Worm (Caenorhabditis elegans) whole organism, L2 larva: ENCODE measurements around the gene clec-27.

Experiments
- C34F6.9 ChIP-seq: fragments of 150-350 bp; optimal IDR thresholded peaks from 2 replicates; lab custom pipeline; 2014; ENCODE audit warnings: missing biosample characterization, missing genetic modification characterization
- R02D3.7 ChIP-seq: fragments of 150-350 bp; optimal IDR thresholded peaks from 2 replicates; lab custom pipeline; 2014; ENCODE audit warnings: missing biosample characterization, missing genetic modification characterization
- Y55F3AM.14 ChIP-seq: fragments of 200-800 bp; sonication (Bioruptor generic); optimal IDR thresholded peaks from 2 replicates; lab custom pipeline; 2018; ENCODE audit warnings: mild to moderate bottlenecking, missing genetic modification characterization, missing compliant biosample characterization
- aly-2 ChIP-seq: fragments of 150-350 bp; optimal IDR thresholded peaks from 2 replicates; lab custom pipeline; 2014; ENCODE audit warnings: missing biosample characterization, missing genetic modification characterization
- ama-1 ChIP-seq: fragments of 150-350 bp; optimal IDR thresholded peaks from 2 replicates; lab custom pipeline; 2018; ENCODE audit warnings: inconsistent platforms
- ceh-16 ChIP-seq: fragments of 150-350 bp; optimal IDR thresholded peaks from 2 replicates; lab custom pipeline; 2014; ENCODE audit warnings: missing biosample characterization, missing genetic modification characterization
- dmd-4 ChIP-seq: sonication (generic microtip); optimal IDR thresholded peaks from 2 replicates; lab custom pipeline; 2017; ENCODE audit warnings: missing biosample characterization, missing genetic modification characterization
- egl-27 ChIP-seq: sonication (generic microtip); optimal IDR thresholded peaks from 3 replicates; lab custom pipeline; 2017; ENCODE audit warnings: missing biosample characterization, missing genetic modification reagents, missing genetic modification characterization
- elt-3 ChIP-seq: sonication (generic microtip); optimal IDR thresholded peaks from 2 replicates; lab custom pipeline; 2017; ENCODE audit warnings: missing biosample characterization, missing genetic modification characterization
- fos-1 ChIP-seq: fragments of 150-350 bp; optimal IDR thresholded peaks from 2 replicates; lab custom pipeline; 2014; ENCODE audit warnings: missing biosample characterization, missing genetic modification characterization
- lin-11 ChIP-seq: fragments of 150-350 bp; sonication (generic microtip); optimal IDR thresholded peaks from 2 replicates; lab custom pipeline; 2014; ENCODE audit warnings: missing biosample characterization, missing genetic modification characterization, inconsistent platforms, mixed read lengths
- lin-13 ChIP-seq: fragments of 150-350 bp; optimal IDR thresholded peaks from 2 replicates; lab custom pipeline; 2014; ENCODE audit warnings: missing biosample characterization, missing genetic modification reagents, missing genetic modification characterization
- lin-39 ChIP-seq: fragments of 150-350 bp; optimal IDR thresholded peaks from 2 replicates; lab custom pipeline; 2014; ENCODE audit warnings: missing biosample characterization, missing genetic modification reagents, missing genetic modification characterization
- lsy-2 ChIP-seq, 2 experiments: fragments of 150-350 bp in 1 of 2; sonication (generic microtip) in 1 of 2; optimal IDR thresholded peaks; 2 replicates each; lab custom pipeline; 2014 to 2017; ENCODE audit warnings: missing biosample characterization in 2 of 2, missing genetic modification characterization in 2 of 2
- mab-5 ChIP-seq: fragments of 150-350 bp; optimal IDR thresholded peaks from 2 replicates; lab custom pipeline; 2014; ENCODE audit warnings: missing biosample characterization, missing genetic modification characterization
- mbf-1 ChIP-seq: sonication (generic microtip); optimal IDR thresholded peaks from 2 replicates; lab custom pipeline; 2017; ENCODE audit warnings: missing biosample characterization, missing genetic modification characterization
- mdl-1 ChIP-seq, 2 experiments: fragments of 150-350 bp in 1 of 2; sonication (generic microtip) in 1 of 2; optimal IDR thresholded peaks; 2 replicates each; lab custom pipeline; 2017; ENCODE audit warnings: missing biosample characterization in 2 of 2, missing genetic modification characterization in 2 of 2
- nhr-10 ChIP-seq: sonication (generic microtip); optimal IDR thresholded peaks from 2 replicates; lab custom pipeline; 2017; ENCODE audit warnings: missing biosample characterization, missing genetic modification characterization
- nhr-11 ChIP-seq: fragments of 150-350 bp; optimal IDR thresholded peaks from 2 replicates; lab custom pipeline; 2014; ENCODE audit warnings: missing biosample characterization, missing genetic modification characterization
- nhr-21 ChIP-seq: fragments of 150-350 bp; optimal IDR thresholded peaks from 2 replicates; lab custom pipeline; 2014; ENCODE audit warnings: missing biosample characterization, missing genetic modification characterization
- nhr-237 ChIP-seq: fragments of 150-350 bp; optimal IDR thresholded peaks from 2 replicates; lab custom pipeline; 2014; ENCODE audit warnings: missing biosample characterization, missing genetic modification characterization
- nhr-25 ChIP-seq: fragments of 150-350 bp; sonication (generic microtip); optimal IDR thresholded peaks from 3 replicates; lab custom pipeline; 2014; ENCODE audit warnings: missing biosample characterization, missing genetic modification characterization
- nhr-6 ChIP-seq: fragments of 150-350 bp; optimal IDR thresholded peaks from 2 replicates; lab custom pipeline; 2014; ENCODE audit warnings: missing biosample characterization, missing genetic modification characterization
- peb-1 ChIP-seq: fragments of 150-350 bp; optimal IDR thresholded peaks from 2 replicates; lab custom pipeline; 2014; ENCODE audit warnings: missing biosample characterization, missing genetic modification characterization
- sem-4 ChIP-seq: fragments of 150-350 bp; optimal IDR thresholded peaks from 2 replicates; lab custom pipeline; 2014; ENCODE audit warnings: missing biosample characterization, missing genetic modification reagents, missing genetic modification characterization
- skn-1 ChIP-seq: sonication (generic microtip); optimal IDR thresholded peaks from 2 replicates; lab custom pipeline; 2017; ENCODE audit warnings: missing biosample characterization, missing genetic modification characterization
- sma-3 ChIP-seq: sonication (generic microtip); optimal IDR thresholded peaks from 2 replicates; lab custom pipeline; 2016; ENCODE audit warnings: missing genetic modification reagents, missing genetic modification characterization, missing compliant biosample characterization
- sma-9 ChIP-seq, 2 experiments: fragments of 150-350 bp in 1 of 2; sonication (generic microtip) in 1 of 2; optimal IDR thresholded peaks; 2 replicates each; lab custom pipeline; 2014 to 2016; ENCODE audit warnings: missing genetic modification characterization in 2 of 2, mild to moderate bottlenecking in 1 of 2, missing biosample characterization in 1 of 2, missing compliant biosample characterization in 1 of 2, missing genetic modification reagents in 1 of 2, moderate library complexity in 1 of 2
- unc-55 ChIP-seq: fragments of 150-350 bp; sonication (generic microtip); optimal IDR thresholded peaks from 3 replicates; lab custom pipeline; 2014; ENCODE audit warnings: missing biosample characterization, missing genetic modification reagents, missing genetic modification characterization
- zag-1 ChIP-seq: fragments of 150-350 bp; optimal IDR thresholded peaks from 2 replicates; lab custom pipeline; 2014; ENCODE audit warnings: missing biosample characterization, missing genetic modification characterization
- ztf-1 ChIP-seq: fragments of 200-800 bp; sonication (Bioruptor generic); conservative IDR thresholded peaks from 2 replicates; pipeline ENCODE4 v1.3.6; 2022; ENCODE audit warnings: missing genetic modification characterization, missing compliant biosample characterization
- ztf-11 ChIP-seq: sonication (generic microtip); optimal IDR thresholded peaks from 2 replicates; lab custom pipeline; 2017; ENCODE audit warnings: missing biosample characterization, missing genetic modification characterization
- ztf-4 ChIP-seq: fragments of 150-350 bp; optimal IDR thresholded peaks from 2 replicates; lab custom pipeline; 2014; ENCODE audit warnings: missing biosample characterization, missing genetic modification characterization

clec-27 gene

DNA sequence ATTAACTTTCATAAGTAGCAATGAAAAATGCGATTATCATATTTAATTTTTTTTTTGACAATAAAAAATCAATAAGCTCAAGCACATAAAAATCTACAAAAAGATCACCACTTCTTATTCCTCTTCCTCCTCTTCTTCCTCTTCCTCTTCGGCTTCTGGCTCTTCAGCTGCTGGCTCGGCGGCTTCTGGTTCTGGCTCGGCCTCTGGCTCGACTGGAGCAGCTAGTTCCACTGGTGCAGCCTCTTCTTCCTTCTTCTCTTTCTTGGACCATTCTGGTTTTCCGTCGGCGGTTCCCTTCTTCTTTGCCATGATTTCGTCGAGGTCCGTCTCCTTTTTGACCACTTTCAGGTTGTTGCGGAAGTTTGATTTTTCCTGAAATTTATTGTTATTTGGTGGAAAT lies 20.8 kb upstream of the clec-27 start:
- TF ChIP-seq lsy-2 (tag; optimal IDR thresholded peaks at IDR 0.05; lab: Kevin White, UChicago), result no peak
- TF ChIP-seq fos-1 (tag; lab: Kevin White, UChicago), result no peak
- TF ChIP-seq ztf-1 (GFP tag; lab: Robert Waterston, UW), result no peak
- TF ChIP-seq lin-11 (tag; lab: Kevin White, UChicago), result no peak
- TF ChIP-seq C34F6.9 (tag; lab: Kevin White, UChicago), result no peak
- TF ChIP-seq aly-2 (tag; lab: Kevin White, UChicago), result no peak
- no peak for TF ChIP-seq peb-1 (tag; lab: Kevin White, UChicago)
- no peak for TF ChIP-seq nhr-21
- no peak for TF ChIP-seq unc-55 (GFP tag; lab: Kevin White, UChicago)
- no peak for TF ChIP-seq sem-4
- TF ChIP-seq egl-27 (tag; lab: Kevin White, UChicago), result no peak
- TF ChIP-seq mbf-1 (tag; lab: Kevin White, UChicago), result no peak
- TF ChIP-seq nhr-6, result no peak
- TF ChIP-seq sma-3 (GFP tag; lab: Kevin White, UChicago), result no peak

DNA sequence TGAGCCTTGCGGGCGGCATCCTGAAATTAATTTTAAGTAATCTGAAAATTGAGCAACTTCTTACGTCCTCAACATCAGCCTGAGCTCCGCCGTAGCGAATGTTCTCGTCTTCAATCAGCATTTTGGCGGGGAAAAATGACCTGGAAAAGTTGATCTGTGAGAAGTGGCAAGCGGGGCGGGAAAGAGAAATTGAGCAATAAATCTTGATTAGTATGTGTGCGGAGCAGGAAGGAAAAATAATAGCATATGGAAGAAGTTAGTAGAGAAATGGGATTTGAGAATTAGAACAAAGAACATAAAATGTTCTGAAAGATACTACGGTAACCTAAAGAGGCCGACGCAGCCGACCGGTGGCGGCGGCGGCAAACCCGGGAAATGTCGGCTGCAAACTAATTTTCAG lies 19.4 kb upstream of the clec-27 start, which contains the start of gene tni-3:
tni-3 (minus strand) TSS at position 140 of the 400 bp plus-strand sequence.
- TF ChIP-seq ama-1 (lab: Kevin White, UChicago) (no peak), sem-4 (no peak)

DNA sequence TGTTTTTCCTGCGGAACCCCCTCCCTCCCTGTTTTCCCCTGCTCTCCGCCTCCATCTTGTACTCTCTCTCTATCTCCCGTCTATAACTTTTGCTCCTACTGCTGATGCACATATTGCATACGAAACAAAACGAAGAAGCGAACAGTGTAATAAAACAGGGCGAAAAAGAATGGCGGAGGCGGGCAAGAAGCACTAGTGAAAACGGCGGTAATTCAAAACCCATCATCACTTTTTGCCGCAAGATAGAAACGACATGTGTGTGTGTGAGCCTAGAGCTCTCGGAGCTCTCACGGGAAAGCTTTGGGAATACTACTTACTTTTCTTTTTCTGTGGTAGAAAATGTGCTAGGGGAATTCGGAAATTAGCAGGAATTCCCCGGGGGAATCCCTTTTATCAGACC lies 18.3 kb upstream of the clec-27 start:
- TF ChIP-seq mab-5 (tag; lab: Kevin White, UChicago) (no peak), R02D3.7 (tag; lab: Kevin White, UChicago) (no peak), ztf-11 (tag; lab: Kevin White, UChicago) (no peak), skn-1 (tag; lab: Kevin White, UChicago) (no peak), peb-1 (tag; lab: Kevin White, UChicago) (no peak), mbf-1 (tag; lab: Kevin White, UChicago) (no peak), nhr-10 (no peak), ama-1 (lab: Kevin White, UChicago) (no peak), lin-11 (tag; lab: Kevin White, UChicago) (no peak)

DNA sequence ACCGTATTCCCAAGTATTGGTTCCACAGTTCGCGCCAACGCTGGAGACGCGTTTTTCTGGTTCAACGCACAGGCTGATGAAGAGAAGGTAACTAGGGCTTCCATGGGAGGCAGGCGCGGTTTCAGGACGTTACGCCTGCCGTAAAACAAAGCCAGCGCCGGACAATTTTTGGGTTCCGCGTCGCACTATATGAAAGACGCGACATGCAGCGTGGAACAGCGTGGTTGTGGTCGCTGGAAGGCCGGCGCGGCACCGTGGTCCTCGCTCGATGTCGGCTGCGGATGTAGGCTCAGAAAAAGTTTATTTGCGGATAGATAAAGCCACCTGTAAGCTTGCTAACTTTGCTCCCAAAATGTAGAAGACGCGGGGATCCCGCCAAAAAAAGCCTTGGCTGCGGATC lies 16.0 kb upstream of the clec-27 start:
- TF ChIP-seq lin-39 (tag; lab: Kevin White, UChicago) (no peak), Y55F3AM.14 (no peak), sma-9 (GFP tag; optimal IDR thresholded peaks at IDR 0.05; lab: Kevin White, UChicago) (no peak), sma-9 (tag; optimal IDR thresholded peaks at IDR 0.05; lab: Kevin White, UChicago) (no peak), ceh-16 (tag; lab: Kevin White, UChicago) (no peak), sma-3 (GFP tag; lab: Kevin White, UChicago) (no peak), nhr-237 (tag; lab: Kevin White, UChicago) (no peak), lin-13 (GFP tag; lab: Kevin White, UChicago) (no peak), lsy-2 (tag; optimal IDR thresholded peaks at IDR 0.05; lab: Kevin White, UChicago) (no peak), nhr-10 (no peak), mdl-1 (tag; optimal IDR thresholded peaks at IDR 0.05; lab: Kevin White, UChicago) (no peak), skn-1 (tag; lab: Kevin White, UChicago) (no peak), egl-27 (tag; lab: Kevin White, UChicago) (no peak), nhr-25 (no peak), mbf-1 (tag; lab: Kevin White, UChicago) (no peak), elt-3 (tag; lab: Kevin White, UChicago) (no peak)

DNA sequence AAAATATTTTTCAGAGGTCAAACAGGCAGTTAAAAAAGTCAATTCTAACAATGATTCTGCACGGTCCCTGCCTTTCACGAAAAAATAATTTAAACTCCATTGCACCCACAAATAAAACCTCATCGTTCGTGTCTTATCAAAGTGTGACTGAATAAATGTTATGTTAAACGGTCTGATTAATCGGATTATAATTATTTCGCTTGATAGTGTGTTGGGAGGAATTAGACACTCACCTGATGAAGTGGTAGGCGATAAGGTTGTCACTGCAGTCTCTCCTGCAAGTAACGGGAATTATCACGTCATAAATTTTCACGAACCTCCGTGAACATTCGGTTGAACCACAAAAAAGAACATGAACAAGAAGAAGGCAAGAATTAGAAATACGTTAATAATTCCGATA lies 14.2 kb upstream of the clec-27 start:
- TF ChIP-seq fos-1 (tag; lab: Kevin White, UChicago) (peak; percentile 76), nhr-21 (no peak), dmd-4 (no peak), ztf-4 (tag; lab: Kevin White, UChicago) (no peak), sem-4 (no peak), elt-3 (tag; lab: Kevin White, UChicago) (no peak), sma-9 (GFP tag; optimal IDR thresholded peaks at IDR 0.05; lab: Kevin White, UChicago) (peak; percentile 50), sma-9 (tag; optimal IDR thresholded peaks at IDR 0.05; lab: Kevin White, UChicago) (no peak), nhr-6 (no peak), nhr-11 (no peak), zag-1 (tag; lab: Kevin White, UChicago) (no peak), R02D3.7 (tag; lab: Kevin White, UChicago) (no peak)
